Worm (Caenorhabditis elegans) whole organism, mixed stage, embryonic: Measurements from ENCODE around the gene F28G4.4.

ENCODE experiments used
- M03D4.4 ChIP-seq: sonication (generic microtip); optimal IDR thresholded peaks from 2 replicates; lab custom pipeline; 2017; ENCODE audit warnings: mild to moderate bottlenecking, missing genetic modification characterization, missing compliant biosample characterization
- bed-3 ChIP-seq: fragments of 200-800 bp; sonication (Bioruptor generic); optimal IDR thresholded peaks from 3 replicates; lab custom pipeline; 2018; ENCODE audit warnings: mild to moderate bottlenecking, missing genetic modification characterization, moderate library complexity, missing compliant biosample characterization
- ceh-39 ChIP-seq: fragments of 150-350 bp; optimal IDR thresholded peaks from 2 replicates; lab custom pipeline; 2014; ENCODE audit warnings: missing biosample characterization, missing genetic modification characterization
- ceh-43 ChIP-seq: fragments of 200-800 bp; sonication (Bioruptor generic); optimal IDR thresholded peaks from 2 replicates; lab custom pipeline; 2018; ENCODE audit warnings: mild to moderate bottlenecking, missing genetic modification characterization, moderate library complexity, missing compliant biosample characterization
- ceh-83 ChIP-seq: fragments of 200-800 bp; sonication (Bioruptor generic); optimal IDR thresholded peaks from 2 replicates; lab custom pipeline; 2018; ENCODE audit warnings: mild to moderate bottlenecking, missing genetic modification characterization, missing compliant biosample characterization
- ces-1 ChIP-seq: fragments of 150-350 bp; optimal IDR thresholded peaks from 2 replicates; lab custom pipeline; 2014; ENCODE audit warnings: missing biosample characterization, missing genetic modification reagents, missing genetic modification characterization
- cnd-1 ChIP-seq: fragments of 200-800 bp; sonication (Bioruptor generic); optimal IDR thresholded peaks from 2 replicates; lab custom pipeline; 2018; ENCODE audit warnings: mild to moderate bottlenecking, missing genetic modification characterization, missing compliant biosample characterization
- drap-1 ChIP-seq: fragments of 200-800 bp; sonication (Bioruptor generic); optimal IDR thresholded peaks from 3 replicates; lab custom pipeline; 2018; ENCODE audit warnings: mild to moderate bottlenecking, missing genetic modification characterization, missing compliant biosample characterization
- elt-1 ChIP-seq: sonication (generic microtip); optimal IDR thresholded peaks from 2 replicates; lab custom pipeline; 2017; ENCODE audit warnings: missing genetic modification characterization, mild to moderate bottlenecking, missing compliant biosample characterization, antibody characterized with exemption, moderate library complexity, borderline replicate concordance; ENCODE audit not compliant: insufficient read depth
- elt-3 ChIP-seq: fragments of 150-350 bp; optimal IDR thresholded peaks from 2 replicates; lab custom pipeline; 2014; ENCODE audit warnings: missing biosample characterization, missing genetic modification characterization
- flh-1 ChIP-seq: fragments of 200-800 bp; sonication (Bioruptor generic); optimal IDR thresholded peaks from 2 replicates; lab custom pipeline; 2018; ENCODE audit warnings: mild to moderate bottlenecking, missing genetic modification characterization, moderate library complexity, missing compliant biosample characterization
- ham-2 ChIP-seq: fragments of 200-800 bp; sonication (Bioruptor generic); optimal IDR thresholded peaks from 2 replicates; lab custom pipeline; 2018; ENCODE audit warnings: mild to moderate bottlenecking, missing genetic modification characterization, missing compliant biosample characterization
- hlh-1 ChIP-seq: fragments of 150-350 bp; optimal IDR thresholded peaks from 2 replicates; lab custom pipeline; 2014; ENCODE audit warnings: missing biosample characterization, missing genetic modification reagents, missing genetic modification characterization
- lin-32 ChIP-seq: fragments of 200-800 bp; sonication (Bioruptor generic); optimal IDR thresholded peaks from 2 replicates; lab custom pipeline; 2018; ENCODE audit warnings: mild to moderate bottlenecking, missing genetic modification characterization, missing compliant biosample characterization
- lsy-2 ChIP-seq: fragments of 150-350 bp; optimal IDR thresholded peaks from 2 replicates; lab custom pipeline; 2014; ENCODE audit warnings: missing biosample characterization, missing genetic modification characterization
- mep-1 ChIP-seq: fragments of 150-350 bp; optimal IDR thresholded peaks from 2 replicates; lab custom pipeline; 2017; ENCODE audit warnings: missing biosample characterization, missing genetic modification reagents, missing genetic modification characterization, inconsistent platforms
- mls-2 ChIP-seq: sonication (generic microtip); optimal IDR thresholded peaks from 2 replicates; lab custom pipeline; 2016; ENCODE audit warnings: mild to moderate bottlenecking, missing genetic modification characterization, moderate library complexity, missing compliant biosample characterization
- nhr-2 ChIP-seq: fragments of 150-350 bp; optimal IDR thresholded peaks from 2 replicates; lab custom pipeline; 2014; ENCODE audit warnings: missing biosample characterization, missing genetic modification characterization
- nhr-237 ChIP-seq: fragments of 150-350 bp; optimal IDR thresholded peaks from 2 replicates; lab custom pipeline; 2014; ENCODE audit warnings: missing biosample characterization, missing genetic modification characterization
- nhr-28 ChIP-seq: fragments of 150-350 bp; optimal IDR thresholded peaks from 2 replicates; lab custom pipeline; 2014; ENCODE audit warnings: missing biosample characterization, missing genetic modification characterization
- nhr-76 ChIP-seq: sonication (generic microtip); optimal IDR thresholded peaks from 2 replicates; lab custom pipeline; 2017; ENCODE audit warnings: missing biosample characterization, missing genetic modification characterization
- pha-4 ChIP-seq: fragments of 150-350 bp; optimal IDR thresholded peaks from 2 replicates; lab custom pipeline; 2018; ENCODE audit warnings: missing biosample characterization, missing genetic modification reagents, missing genetic modification characterization
- sem-2 ChIP-seq: fragments of 200-800 bp; sonication (Bioruptor generic); optimal IDR thresholded peaks from 2 replicates; lab custom pipeline; 2018; ENCODE audit warnings: mild to moderate bottlenecking, missing genetic modification characterization, missing compliant biosample characterization
- sptf-1 ChIP-seq: sonication (generic microtip); optimal IDR thresholded peaks from 2 replicates; lab custom pipeline; 2017; ENCODE audit warnings: mild to moderate bottlenecking, missing genetic modification characterization, moderate library complexity, missing compliant biosample characterization
- tbx-8 ChIP-seq: fragments of 200-800 bp; sonication (Bioruptor generic); optimal IDR thresholded peaks from 2 replicates; lab custom pipeline; 2018; ENCODE audit warnings: mild to moderate bottlenecking, missing genetic modification characterization, moderate library complexity, missing compliant biosample characterization
- unc-39 ChIP-seq: fragments of 150-350 bp; optimal IDR thresholded peaks from 2 replicates; lab custom pipeline; 2014; ENCODE audit warnings: missing biosample characterization, missing genetic modification characterization
- unc-62 ChIP-seq: fragments of 150-350 bp; optimal IDR thresholded peaks from 2 replicates; lab custom pipeline; 2014; ENCODE audit warnings: missing biosample characterization, missing genetic modification reagents, missing genetic modification characterization
- zip-8 ChIP-seq: fragments of 150-350 bp; optimal IDR thresholded peaks from 2 replicates; lab custom pipeline; 2014; ENCODE audit warnings: missing biosample characterization, missing genetic modification characterization
- ztf-11 ChIP-seq: fragments of 150-350 bp; optimal IDR thresholded peaks from 2 replicates; lab custom pipeline; 2014; ENCODE audit warnings: missing biosample characterization, missing genetic modification characterization

F28G4.4 gene

DNA sequence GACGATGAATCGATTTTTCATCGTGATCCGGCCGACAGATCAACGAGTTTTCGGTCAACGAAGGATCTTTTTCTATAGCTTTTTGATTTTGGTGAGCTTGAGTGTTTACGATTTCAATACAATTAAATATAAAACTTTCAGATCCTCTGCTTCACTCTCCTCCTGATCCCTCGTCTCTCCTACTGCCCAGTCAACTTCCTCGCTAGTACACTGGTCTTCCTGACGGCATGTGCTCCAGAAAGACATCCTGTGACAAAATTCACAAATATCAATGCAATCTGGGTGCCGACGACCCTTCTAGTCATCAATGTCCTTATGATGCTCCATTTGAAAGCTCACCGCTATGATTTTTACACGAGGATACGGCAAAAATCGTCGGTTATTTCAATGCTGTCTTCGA lies 22.6 kb upstream of the F28G4.4 start:
- TF ChIP-seq lsy-2 (no peak), flh-1 (GFP tag; lab: Kevin White, UChicago) (no peak)

DNA sequence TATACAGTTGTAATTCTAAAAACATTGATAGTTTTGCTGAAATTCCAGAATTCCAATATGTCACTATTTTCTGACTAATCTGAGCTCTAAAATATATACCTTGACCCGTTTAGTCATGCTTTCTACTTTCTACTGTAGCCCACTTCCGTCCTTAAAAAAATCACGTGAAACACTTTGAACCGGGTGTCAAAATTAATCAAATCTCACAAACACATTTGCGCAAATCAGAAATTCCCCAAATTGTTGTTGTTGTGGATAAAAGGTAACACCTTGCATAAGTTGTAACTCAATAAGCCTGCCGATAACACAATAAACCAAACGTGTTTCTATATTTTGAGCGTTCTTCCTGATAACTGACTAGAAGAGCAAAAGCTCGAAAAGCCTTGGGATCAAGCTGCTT lies 21.6 kb upstream of the F28G4.4 start, which contains the start of gene srxa-7:
Gene srxa-7 (plus strand): TSS at position 301 of the 400 bp plus-strand sequence.
- TF ChIP-seq ceh-43, result no peak
- no peak for TF ChIP-seq drap-1 (GFP tag; lab: Kevin White, UChicago)
- no peak for TF ChIP-seq ceh-39 (tag; lab: Kevin White, UChicago)
- no peak for TF ChIP-seq pha-4
- TF ChIP-seq nhr-2 (tag; lab: Kevin White, UChicago), result no peak

DNA sequence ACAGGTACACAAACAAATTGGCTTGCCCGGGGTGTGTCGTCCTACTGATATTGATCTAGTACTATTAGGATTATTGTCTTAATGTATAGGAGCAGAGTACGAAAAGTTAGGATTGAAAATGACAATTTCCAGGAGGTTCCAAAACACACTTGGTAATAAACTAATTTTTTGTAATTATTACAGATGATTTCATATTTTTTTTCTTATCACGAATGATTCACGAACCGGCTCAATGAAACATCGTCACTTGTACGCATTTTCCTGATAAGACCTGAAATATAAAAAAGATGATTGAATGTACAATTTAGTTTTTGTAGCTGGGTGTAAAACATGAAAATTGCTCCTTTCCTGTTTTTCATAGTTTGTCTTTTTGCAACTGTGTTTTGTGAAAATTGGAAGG lies 16.7 kb upstream of the F28G4.4 start, which contains the start of the genes C31A11.13 and oac-6:
Gene C31A11.13 (minus strand): TSS at position 113 of the 400 bp plus-strand sequence.
Gene oac-6 (plus strand): TSS at position 279 of the 400 bp plus-strand sequence.
- no peak for TF ChIP-seq ceh-39 (tag; lab: Kevin White, UChicago)
- no peak for TF ChIP-seq sem-2
- no peak for TF ChIP-seq elt-1 (tag; lab: Kevin White, UChicago)
- TF ChIP-seq M03D4.4, result no peak
- no peak for TF ChIP-seq nhr-28
- no peak for TF ChIP-seq nhr-237 (tag; lab: Kevin White, UChicago)
- TF ChIP-seq ham-2 (GFP tag; lab: Kevin White, UChicago), result no peak
- TF ChIP-seq ceh-83, result no peak
- no peak for TF ChIP-seq flh-1 (GFP tag; lab: Kevin White, UChicago)
- no peak for TF ChIP-seq elt-3 (tag; lab: Kevin White, UChicago)
- TF ChIP-seq hlh-1 (tag; lab: Kevin White, UChicago), result no peak
- no peak for TF ChIP-seq unc-62 (GFP tag; lab: Kevin White, UChicago)
- no peak for TF ChIP-seq ceh-43
- TF ChIP-seq lsy-2, result no peak

DNA sequence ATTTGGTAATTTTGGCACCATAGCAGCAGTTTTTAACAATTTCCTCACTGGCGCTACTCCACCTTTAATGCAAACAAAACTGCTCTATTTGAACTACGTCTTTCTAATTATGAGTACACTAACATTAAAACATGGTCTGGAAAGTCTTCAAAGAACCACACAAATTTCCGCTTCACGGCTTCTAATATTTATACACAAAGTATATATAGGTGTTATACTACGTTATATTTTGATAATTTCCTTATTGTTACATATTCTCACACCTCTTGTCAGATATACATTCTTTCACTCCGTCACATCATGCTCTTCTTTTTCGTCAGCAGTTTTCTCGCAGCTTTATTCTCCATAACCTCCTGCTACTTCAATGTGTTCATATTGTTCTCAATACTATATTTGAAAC lies 14.6 kb upstream of the F28G4.4 start, which contains the start of gene srbc-82:
Gene srbc-82 (plus strand): TSS at position 301 of the 400 bp plus-strand sequence.
- TF ChIP-seq nhr-2 (tag; lab: Kevin White, UChicago) (no peak), flh-1 (GFP tag; lab: Kevin White, UChicago) (no peak)

DNA sequence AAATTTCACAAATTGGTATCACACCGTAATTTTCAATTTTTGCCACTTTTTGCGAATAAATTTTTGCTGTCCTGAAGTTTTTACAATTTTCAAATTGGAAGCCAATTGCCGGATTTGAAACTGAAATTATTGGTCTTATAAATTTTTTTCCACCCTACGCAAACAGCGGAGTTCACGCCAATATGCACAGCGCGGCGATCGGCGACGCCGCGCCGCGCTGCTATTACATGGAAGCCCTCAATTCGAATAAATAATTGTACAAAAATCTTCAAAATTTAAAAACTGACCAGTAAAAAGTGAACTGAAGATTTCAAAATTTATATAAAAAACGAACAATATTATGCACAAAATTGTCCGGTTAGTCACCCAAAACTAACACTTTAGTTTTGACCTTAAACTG lies 14.1 kb upstream of the F28G4.4 start:
- TF ChIP-seq nhr-2 (tag; lab: Kevin White, UChicago) (no peak), elt-1 (tag; lab: Kevin White, UChicago) (no peak)
- TF ChIP-seq, all 35 proteins: peak for 0

DNA sequence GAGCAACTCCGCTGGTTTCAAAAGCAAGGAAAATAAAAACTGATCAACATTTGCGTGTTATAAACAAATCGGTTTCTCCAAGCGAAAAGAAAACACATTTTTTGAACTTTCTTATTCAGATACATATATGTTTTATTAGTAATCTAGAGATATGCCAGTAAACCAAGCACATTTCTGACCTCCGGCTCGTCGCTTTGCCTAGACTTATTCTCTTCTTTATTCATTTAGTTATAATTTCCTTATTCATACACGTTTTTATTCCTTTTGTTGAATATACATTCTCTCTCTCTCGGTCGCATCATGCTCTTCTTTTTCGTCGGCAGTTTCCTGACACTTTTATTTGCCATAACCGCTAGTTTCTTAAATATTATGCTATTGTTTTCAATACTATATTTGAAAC lies 13.0 kb upstream of the F28G4.4 start, which contains the start of gene srbc-84:
Gene srbc-84 (plus strand): TSS at position 301 of the 400 bp plus-strand sequence.
- TF ChIP-seq tbx-8 (GFP tag; lab: Kevin White, UChicago), result no peak
- no peak for TF ChIP-seq ces-1 (GFP tag; lab: Kevin White, UChicago)
- TF ChIP-seq nhr-2 (tag; lab: Kevin White, UChicago), result no peak
- no peak for TF ChIP-seq nhr-76
- TF ChIP-seq sem-2, result no peak
- TF ChIP-seq sptf-1 (tag; lab: Kevin White, UChicago), result no peak
- TF ChIP-seq elt-1 (tag; lab: Kevin White, UChicago), result no peak
- TF ChIP-seq mep-1 (tag; lab: Kevin White, UChicago), result no peak
- no peak for TF ChIP-seq pha-4
- no peak for TF ChIP-seq ztf-11
- no peak for TF ChIP-seq zip-8 (tag; lab: Kevin White, UChicago)
- TF ChIP-seq hlh-1 (tag; lab: Kevin White, UChicago), result no peak
- TF ChIP-seq ceh-43, result no peak
- no peak for TF ChIP-seq mls-2
- TF ChIP-seq elt-3 (tag; lab: Kevin White, UChicago), result no peak
- no peak for TF ChIP-seq lin-32 (GFP tag; lab: Kevin White, UChicago)
- no peak for TF ChIP-seq unc-39 (tag; lab: Kevin White, UChicago)
- TF ChIP-seq bed-3 (GFP tag; lab: Kevin White, UChicago), result no peak

DNA sequence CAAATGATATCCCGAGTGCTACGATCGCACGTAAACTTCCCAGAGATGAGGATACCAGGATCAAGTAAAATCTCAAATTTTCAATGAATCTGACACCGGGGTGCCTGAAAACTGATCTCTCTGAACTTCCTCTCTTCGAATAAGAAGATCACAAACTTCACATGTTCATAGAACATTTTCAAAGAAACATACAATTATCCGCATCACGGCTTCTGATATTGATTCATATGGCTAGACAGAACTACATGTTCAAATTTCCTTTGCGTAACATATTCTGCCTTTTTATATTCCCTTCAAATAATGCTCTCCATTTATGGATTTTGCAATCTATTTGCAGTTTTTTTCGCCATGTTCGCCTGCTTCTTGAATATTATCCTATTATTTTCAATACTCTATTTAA lies 11.4 kb upstream of the F28G4.4 start, which contains the start of gene srbc-83:
Gene srbc-83 (plus strand): TSS at position 301 of the 400 bp plus-strand sequence.
- TF ChIP-seq cnd-1 (tag; lab: Kevin White, UChicago), result no peak
